Fruit fly (Drosophila melanogaster) whole organism, embryonic: ENCODE data around the gene CG1764.
A peak's percentile ranks its signal among the peaks of the same experiment; 100 is the strongest.

Experiments
- CG10267 ChIP-seq: fragments of 200-800 bp; sonication (Bioruptor generic); optimal IDR thresholded peaks from 2 replicates; lab custom pipeline; 2018; ENCODE audit warnings: missing biosample characterization, mild to moderate bottlenecking, missing genetic modification characterization, moderate library complexity
- CG10565 ChIP-seq: fragments of 200-800 bp; sonication (Bioruptor generic); optimal IDR thresholded peaks from 3 replicates; lab custom pipeline; 2016; ENCODE audit warnings: missing biosample characterization, mild to moderate bottlenecking, missing genetic modification characterization
- CG10654 ChIP-seq: fragments of 200-800 bp; sonication (Bioruptor generic); optimal IDR thresholded peaks from 2 replicates; lab custom pipeline; 2016; ENCODE audit warnings: missing biosample characterization, missing genetic modification characterization
- CG10979 ChIP-seq: fragments of 200-800 bp; sonication (Bioruptor generic); optimal IDR thresholded peaks from 2 replicates; lab custom pipeline; 2018; ENCODE audit warnings: missing biosample characterization, mild to moderate bottlenecking, missing genetic modification characterization, moderate library complexity
- CG11398 ChIP-seq: fragments of 200-800 bp; sonication (Bioruptor generic); optimal IDR thresholded peaks from 2 replicates; lab custom pipeline; 2016; ENCODE audit warnings: missing biosample characterization, missing genetic modification characterization
- CG12299 ChIP-seq: fragments of 200-800 bp; sonication (Bioruptor generic); optimal IDR thresholded peaks from 2 replicates; lab custom pipeline; 2018; ENCODE audit warnings: missing biosample characterization, mild to moderate bottlenecking, missing genetic modification characterization
- CG12391 ChIP-seq: fragments of 200-800 bp; sonication (Bioruptor generic); optimal IDR thresholded peaks from 3 replicates; lab custom pipeline; 2018; ENCODE audit warnings: missing biosample characterization, mild to moderate bottlenecking, missing genetic modification characterization, moderate library complexity
- CG14710 ChIP-seq: fragments of 200-800 bp; sonication (Bioruptor generic); optimal IDR thresholded peaks from 3 replicates; lab custom pipeline; 2019; ENCODE audit warnings: missing biosample characterization, mild to moderate bottlenecking, missing genetic modification characterization, moderate library complexity
- CG1647 ChIP-seq: fragments of 200-800 bp; sonication (Bioruptor generic); optimal IDR thresholded peaks from 3 replicates; lab custom pipeline; 2016; ENCODE audit warnings: missing biosample characterization, missing genetic modification characterization
- CG16779 ChIP-seq: fragments of 200-800 bp; sonication (Bioruptor generic); IDR thresholded peaks from 2 replicates; pipeline ENCODE4 v1.3.6; 2022; ENCODE audit warnings: missing biosample characterization, missing genetic modification characterization
- CG17359 ChIP-seq: fragments of 200-800 bp; sonication (Bioruptor generic); optimal IDR thresholded peaks from 3 replicates; lab custom pipeline; 2018; ENCODE audit warnings: missing biosample characterization, mild to moderate bottlenecking, missing genetic modification characterization, moderate library complexity
- CG18011 ChIP-seq: fragments of 200-800 bp; sonication (Bioruptor generic); optimal IDR thresholded peaks from 2 replicates; lab custom pipeline; 2017; ENCODE audit warnings: missing biosample characterization, missing genetic modification characterization, mild to moderate bottlenecking, moderate library complexity, missing genotype
- CG3407 ChIP-seq: fragments of 200-800 bp; sonication (Bioruptor generic); optimal IDR thresholded peaks from 2 replicates; lab custom pipeline; 2018; ENCODE audit warnings: missing biosample characterization, mild to moderate bottlenecking, missing genetic modification characterization
- CG7556 ChIP-seq: fragments of 200-800 bp; sonication (Bioruptor generic); optimal IDR thresholded peaks from 2 replicates; lab custom pipeline; 2017; ENCODE audit warnings: missing biosample characterization, mild to moderate bottlenecking, missing genetic modification characterization
- CG7839 ChIP-seq: fragments of 200-800 bp; sonication (Bioruptor generic); optimal IDR thresholded peaks from 3 replicates; lab custom pipeline; 2018; ENCODE audit warnings: missing biosample characterization, mild to moderate bottlenecking, missing genetic modification characterization, moderate library complexity
- CG8290 ChIP-seq, 3 experiments: fragments of 200-800 bp; sonication (Bioruptor generic); optimal IDR thresholded peaks; 2 replicates each; lab custom pipeline; 2016 to 2019; ENCODE audit warnings: missing biosample characterization in 3 of 3, missing genetic modification characterization in 3 of 3, mild to moderate bottlenecking in 2 of 3, moderate library complexity in 1 of 3
- CHES-1-like ChIP-seq: fragments of 200-800 bp; sonication (Bioruptor generic); optimal IDR thresholded peaks from 2 replicates; lab custom pipeline; 2016; ENCODE audit warnings: missing biosample characterization, missing genetic modification characterization
- CoRest ChIP-seq: fragments of 200-800 bp; sonication (Bioruptor generic); optimal IDR thresholded peaks from 3 replicates; lab custom pipeline; 2018; ENCODE audit warnings: missing biosample characterization, mild to moderate bottlenecking, missing genetic modification characterization, moderate library complexity
- Ets65A ChIP-seq: fragments of 200-800 bp; sonication (Bioruptor generic); peaks from one replicate; lab custom pipeline; 2016; ENCODE audit warnings: missing biosample characterization, missing genetic modification characterization
- HHEX ChIP-seq: fragments of 200-800 bp; sonication (Bioruptor generic); optimal IDR thresholded peaks from 3 replicates; lab custom pipeline; 2017; ENCODE audit warnings: missing biosample characterization, mild to moderate bottlenecking, missing genetic modification characterization, missing genetic modification reagents
- Hr3 ChIP-seq: fragments of 200-800 bp; sonication (Bioruptor generic); optimal IDR thresholded peaks from 3 replicates; lab custom pipeline; 2016; ENCODE audit warnings: missing biosample characterization, missing genetic modification characterization
- MTF-1 ChIP-seq: fragments of 200-800 bp; sonication (Bioruptor generic); optimal IDR thresholded peaks from 2 replicates; lab custom pipeline; 2018; ENCODE audit warnings: missing biosample characterization, mild to moderate bottlenecking, missing genetic modification characterization, borderline replicate concordance
- Max ChIP-seq: fragments of 200-800 bp; sonication (Bioruptor generic); optimal IDR thresholded peaks from 2 replicates; lab custom pipeline; 2016; ENCODE audit warnings: missing biosample characterization, mild to moderate bottlenecking, missing genetic modification characterization
- Med ChIP-seq: fragments of 200-800 bp; sonication (Bioruptor generic); peaks from one replicate; lab custom pipeline; 2016; ENCODE audit warnings: missing biosample characterization, missing genetic modification characterization, mild to moderate bottlenecking, inconsistent platforms, moderate library complexity
- Meics ChIP-seq: fragments of 200-800 bp; sonication (Bioruptor generic); optimal IDR thresholded peaks from 2 replicates; lab custom pipeline; 2017; ENCODE audit warnings: missing biosample characterization, mild to moderate bottlenecking, missing genetic modification characterization
- Mes4 ChIP-seq: fragments of 200-800 bp; sonication (Bioruptor generic); optimal IDR thresholded peaks from 2 replicates; lab custom pipeline; 2016; ENCODE audit warnings: missing biosample characterization, missing genetic modification characterization
- Myb ChIP-seq: fragments of 200-800 bp; sonication (Bioruptor generic); optimal IDR thresholded peaks from 2 replicates; lab custom pipeline; 2016; ENCODE audit warnings: missing biosample characterization, missing genetic modification characterization
- Xbp1 ChIP-seq: fragments of 200-800 bp; sonication (Bioruptor generic); optimal IDR thresholded peaks from 3 replicates; lab custom pipeline; 2016; ENCODE audit warnings: missing biosample characterization, mild to moderate bottlenecking, missing genetic modification characterization
- Xrp1 ChIP-seq: fragments of 200-800 bp; sonication (Bioruptor generic); IDR thresholded peaks from 2 replicates; pipeline ENCODE4 v1.3.6; 2022; ENCODE audit warnings: missing biosample characterization, missing genetic modification characterization
- amos ChIP-seq: fragments of 200-800 bp; sonication (Bioruptor generic); IDR thresholded peaks from 2 replicates; pipeline ENCODE4 v1.3.6; 2022; ENCODE audit warnings: missing biosample characterization, missing genetic modification characterization; ENCODE audit not compliant: partially characterized antibody
- btn ChIP-seq: fragments of 200-800 bp; sonication (Bioruptor generic); optimal IDR thresholded peaks from 2 replicates; lab custom pipeline; 2016; ENCODE audit warnings: missing biosample characterization, missing genetic modification characterization
- chif ChIP-seq, 2 experiments: fragments of 200-800 bp; sonication (Bioruptor generic); optimal IDR thresholded peaks; 3 replicates each; lab custom pipeline; 2016; ENCODE audit warnings: missing biosample characterization in 2 of 2, missing genetic modification characterization in 2 of 2
- dysf ChIP-seq: fragments of 200-800 bp; sonication (Bioruptor generic); IDR thresholded peaks from 3 replicates; pipeline ENCODE4 v1.3.6; 2022; ENCODE audit warnings: missing biosample characterization, missing genetic modification characterization
- exex ChIP-seq: fragments of 200-800 bp; sonication (Bioruptor generic); optimal IDR thresholded peaks from 4 replicates; lab custom pipeline; 2018; ENCODE audit warnings: missing biosample characterization, mild to moderate bottlenecking, missing genetic modification characterization, moderate library complexity
- ftz-f1 ChIP-seq: fragments of 200-800 bp; sonication (Bioruptor generic); optimal IDR thresholded peaks from 2 replicates; lab custom pipeline; 2016; ENCODE audit warnings: missing biosample characterization, missing genetic modification characterization
- ind ChIP-seq: fragments of 200-800 bp; sonication (Bioruptor generic); optimal IDR thresholded peaks from 3 replicates; lab custom pipeline; 2016; ENCODE audit warnings: missing biosample characterization, missing genetic modification characterization
- jumu ChIP-seq: fragments of 200-800 bp; sonication (Bioruptor generic); optimal IDR thresholded peaks from 3 replicates; lab custom pipeline; 2016; ENCODE audit warnings: missing biosample characterization, missing genetic modification characterization
- ken ChIP-seq: fragments of 200-800 bp; sonication (Bioruptor generic); IDR thresholded peaks from 3 replicates; pipeline ENCODE4 v1.3.6; 2022; ENCODE audit warnings: missing biosample characterization, missing genetic modification characterization
- oc ChIP-seq: fragments of 200-800 bp; sonication (Bioruptor generic); optimal IDR thresholded peaks from 2 replicates; lab custom pipeline; 2018; ENCODE audit warnings: missing biosample characterization, mild to moderate bottlenecking, missing genetic modification characterization, moderate library complexity
- pb ChIP-seq: fragments of 200-800 bp; sonication (Bioruptor generic); optimal IDR thresholded peaks from 3 replicates; lab custom pipeline; 2016; ENCODE audit warnings: missing biosample characterization, missing genetic modification characterization
- pho ChIP-seq: fragments of 200-800 bp; sonication (Bioruptor generic); optimal IDR thresholded peaks from 2 replicates; lab custom pipeline; 2016; ENCODE audit warnings: missing biosample characterization, missing genetic modification characterization
- pum ChIP-seq: fragments of 200-800 bp; sonication (Bioruptor generic); optimal IDR thresholded peaks from 2 replicates; lab custom pipeline; 2016; ENCODE audit warnings: missing biosample characterization, missing genetic modification characterization
- schlank ChIP-seq: fragments of 200-800 bp; sonication (Bioruptor generic); optimal IDR thresholded peaks from 2 replicates; lab custom pipeline; 2018; ENCODE audit warnings: missing biosample characterization, mild to moderate bottlenecking, missing genetic modification characterization
- tin ChIP-seq: fragments of 200-800 bp; sonication (Bioruptor generic); optimal IDR thresholded peaks from 3 replicates; lab custom pipeline; 2016; ENCODE audit warnings: missing biosample characterization, missing genetic modification characterization
- tx ChIP-seq: fragments of 200-800 bp; sonication (Bioruptor generic); optimal IDR thresholded peaks from 2 replicates; lab custom pipeline; 2016; ENCODE audit warnings: missing biosample characterization, missing genetic modification characterization
- vfl ChIP-seq: fragments of 200-800 bp; sonication (Bioruptor generic); optimal IDR thresholded peaks from 2 replicates; lab custom pipeline; 2016; ENCODE audit warnings: missing biosample characterization, missing genetic modification characterization
- vnd ChIP-seq: fragments of 200-800 bp; sonication (Bioruptor generic); IDR thresholded peaks from 3 replicates; pipeline ENCODE4 v1.3.6; 2022; ENCODE audit warnings: missing biosample characterization, missing genetic modification characterization; ENCODE audit not compliant: partially characterized antibody
- vvl ChIP-seq: fragments of 200-800 bp; sonication (Bioruptor generic); IDR thresholded peaks from 2 replicates; pipeline ENCODE4 v1.3.6; 2022; ENCODE audit warnings: missing biosample characterization, missing genetic modification characterization
- zfh1 ChIP-seq: fragments of 200-800 bp; sonication (Bioruptor generic); IDR thresholded peaks from 3 replicates; pipeline ENCODE4 v1.3.6; 2022; ENCODE audit warnings: missing biosample characterization, missing genetic modification characterization

CG1764 gene

DNA sequence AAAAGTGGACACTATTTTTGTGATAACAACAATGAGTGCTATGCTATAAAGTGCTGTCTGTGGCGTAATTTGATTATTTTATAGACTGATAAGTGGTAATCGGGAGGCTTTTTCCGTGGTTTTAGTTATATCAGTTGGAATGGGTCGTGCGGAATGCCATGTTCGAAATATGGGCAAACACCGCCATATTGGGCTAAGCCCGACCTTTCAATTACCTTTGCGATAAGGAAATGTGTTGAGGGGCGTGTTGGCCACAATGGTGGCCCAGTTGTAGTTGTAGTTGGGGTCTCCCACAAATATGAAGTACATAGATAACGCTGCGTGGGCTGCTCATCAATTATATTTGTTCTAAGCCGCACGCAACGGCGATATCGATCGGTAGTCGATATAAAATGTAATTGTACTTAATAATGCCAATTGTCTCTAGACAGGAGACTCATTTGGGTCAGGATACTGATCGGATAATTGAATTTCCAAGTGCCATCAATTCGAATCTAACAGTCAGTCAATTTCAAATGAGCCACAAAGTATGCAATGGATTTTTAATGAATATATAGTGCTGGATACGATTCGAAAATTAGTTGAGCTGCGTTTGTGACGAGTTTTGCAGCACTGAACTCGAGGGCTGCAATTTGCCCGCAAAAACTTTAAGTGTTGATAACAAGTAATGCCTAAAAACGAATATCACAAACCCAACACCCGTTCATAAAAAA lies 32.4 kb upstream of the CG1764 start (continued):
- TF ChIP-seq CG10565 (GFP tag; lab: Kevin White, UChicago) = no peak
- no peak for TF ChIP-seq oc (tag; lab: Kevin White, UChicago)
- no peak for TF ChIP-seq vnd (GFP tag; lab: Robert Waterston, UW)
- no peak for TF ChIP-seq btn (GFP tag; lab: Kevin White, UChicago)
- TF ChIP-seq CG11398 = peak; percentile 52
- TF ChIP-seq pum (GFP tag; lab: Kevin White, UChicago) = peak; percentile 19
- peak; percentile 59 for TF ChIP-seq jumu (GFP tag; lab: Kevin White, UChicago)
- peak; percentile 50 for TF ChIP-seq tin (GFP tag; lab: Kevin White, UChicago)
- TF ChIP-seq CG18011 (GFP tag; lab: Kevin White, UChicago) = peak; percentile 23
- peak; percentile 8 for TF ChIP-seq Hr3 (GFP tag; lab: Kevin White, UChicago)
- peak; percentile 93 for TF ChIP-seq Med (GFP tag; lab: Kevin White, UChicago)
- peak; percentile 29 for TF ChIP-seq Max (GFP tag; lab: Kevin White, UChicago)
- TF ChIP-seq zfh1 (GFP tag; lab: Robert Waterston, UW) = peak; percentile 40; the same call in 1 of the 3 replicates
- peak; percentile 14 for TF ChIP-seq ind (GFP tag; lab: Kevin White, UChicago)
- TF ChIP-seq schlank (tag; lab: Kevin White, UChicago) = no peak
- peak; percentile 14 for TF ChIP-seq CG1647
- peak; percentile 95 for TF ChIP-seq CG10267 (tag; lab: Kevin White, UChicago)
- peak; percentile 25 for TF ChIP-seq CG10654 (GFP tag; lab: Kevin White, UChicago)
- TF ChIP-seq Xrp1 (GFP tag; lab: Robert Waterston, UW) = peak; percentile 38; the same call in 1 of the 2 replicates
- TF ChIP-seq Myb (GFP tag; lab: Kevin White, UChicago) = peak; percentile 96
- TF ChIP-seq CG17359 (tag; lab: Kevin White, UChicago) = peak; percentile 20
- peak; percentile 17 for TF ChIP-seq Ets65A
- peak; percentile 3 for TF ChIP-seq HHEX (GFP tag; lab: Kevin White, UChicago)
- TF ChIP-seq exex = peak; percentile 90
- peak; percentile 5 for TF ChIP-seq CG7839 (tag; lab: Kevin White, UChicago)
- TF ChIP-seq amos (GFP tag; lab: Robert Waterston, UW) = peak; percentile 44; the same call in 1 of the 2 replicates
- TF ChIP-seq chif (GFP tag; optimal IDR thresholded peaks at IDR 0.05; lab: Kevin White, UChicago) = peak in 1 of 2 experiments; percentile 15
- no peak for TF ChIP-seq Meics
- peak; percentile 1 for TF ChIP-seq CG7556 (GFP tag; lab: Kevin White, UChicago)
- TF ChIP-seq tx (GFP tag; lab: Kevin White, UChicago) = no peak
- TF ChIP-seq CG3407 = no peak
- TF ChIP-seq ken (GFP tag; lab: Robert Waterston, UW) = peak; percentile 59; the same call in 1 of the 3 replicates
- TF ChIP-seq CG8290 (GFP tag; optimal IDR thresholded peaks at IDR 0.05; lab: Kevin White, UChicago) = peak; percentile 56
- peak; percentile 61 to 77 for TF ChIP-seq CG8290 (tag; optimal IDR thresholded peaks at IDR 0.05; lab: Kevin White, UChicago)
- peak; percentile 0 for TF ChIP-seq ftz-f1 (GFP tag; lab: Kevin White, UChicago)
- peak; percentile 5 for TF ChIP-seq CG10979 (tag; lab: Kevin White, UChicago)
- TF ChIP-seq CG16779 (GFP tag; lab: Robert Waterston, UW) = no peak
- peak; percentile 5 for TF ChIP-seq Mes4 (GFP tag; lab: Kevin White, UChicago)
- peak; percentile 5 for TF ChIP-seq MTF-1 (GFP tag; lab: Kevin White, UChicago)
- TF ChIP-seq CG14710 (tag; lab: Kevin White, UChicago) = peak; percentile 47
- no peak for TF ChIP-seq dysf
- TF ChIP-seq CG12391 (tag; lab: Kevin White, UChicago) = peak; percentile 17
- peak; percentile 3 for TF ChIP-seq pb (GFP tag; lab: Kevin White, UChicago)
- peak; percentile 53 for TF ChIP-seq pho
- TF ChIP-seq vvl (GFP tag; lab: Robert Waterston, UW) = 0 out of 2 replicates have a peak, but pooled peaks have one; percentile 9
- TF ChIP-seq CG12299 = no peak
- peak; percentile 42 for TF ChIP-seq CHES-1-like (GFP tag; lab: Kevin White, UChicago)
- TF ChIP-seq Xbp1 = peak; percentile 41
- TF ChIP-seq vfl (GFP tag; lab: Kevin White, UChicago) = peak; percentile 35
- TF ChIP-seq CoRest (tag; lab: Kevin White, UChicago) = peak; percentile 1
